Worm (Caenorhabditis elegans) whole organism, late embryonic: Measurements from ENCODE around the gene dmsr-1.
"Not testable (repeated sequence)": the region's sequence is repeated elsewhere in the genome, so short reads cannot be mapped to it uniquely, and the experiment has no call there.

Experiments used
- K09A11.1 ChIP-seq: sonication (generic microtip); optimal IDR thresholded peaks from 2 replicates; lab custom pipeline; 2017; ENCODE audit warnings: antibody characterized with exemption, mild to moderate bottlenecking, missing genetic modification characterization, missing compliant biosample characterization; ENCODE audit not compliant: insufficient read depth
- T23F11.4 ChIP-seq: fragments of 200-800 bp; sonication (Bioruptor generic); optimal IDR thresholded peaks from 2 replicates; lab custom pipeline; 2018; ENCODE audit warnings: mild to moderate bottlenecking, missing genetic modification characterization, missing compliant biosample characterization
- Y22D7AL.16 ChIP-seq: sonication (generic microtip); optimal IDR thresholded peaks from 2 replicates; lab custom pipeline; 2016; ENCODE audit warnings: missing genetic modification characterization, missing compliant biosample characterization
- ahr-1 ChIP-seq: sonication (generic microtip); optimal IDR thresholded peaks from 2 replicates; lab custom pipeline; 2016; ENCODE audit warnings: missing genetic modification characterization, missing compliant biosample characterization
- ama-1 ChIP-seq: fragments of 150-350 bp; optimal IDR thresholded peaks from 2 replicates; lab custom pipeline; 2014
- ceh-18 ChIP-seq: sonication (generic microtip); optimal IDR thresholded peaks from 2 replicates; lab custom pipeline; 2016; ENCODE audit warnings: missing genetic modification characterization, missing compliant biosample characterization
- ceh-24 ChIP-seq: sonication (generic microtip); optimal IDR thresholded peaks from 2 replicates; lab custom pipeline; 2016; ENCODE audit warnings: mild to moderate bottlenecking, missing genetic modification characterization, missing compliant biosample characterization
- ceh-30 ChIP-seq: fragments of 150-350 bp; optimal IDR thresholded peaks from 2 replicates; lab custom pipeline; 2014; ENCODE audit warnings: missing biosample characterization, missing genetic modification characterization
- ceh-45 ChIP-seq: fragments of 200-800 bp; sonication (Bioruptor generic); IDR thresholded peaks from 2 replicates; pipeline ENCODE4 v1.3.6; 2022; ENCODE audit warnings: missing genetic modification reagents, missing genetic modification characterization, missing compliant biosample characterization
- ceh-48 ChIP-seq: sonication (generic microtip); optimal IDR thresholded peaks from 2 replicates; lab custom pipeline; 2016; ENCODE audit warnings: missing genetic modification characterization, inconsistent platforms, missing compliant biosample characterization
- ceh-6 ChIP-seq: fragments of 200-800 bp; sonication (Bioruptor generic); optimal IDR thresholded peaks from 2 replicates; lab custom pipeline; 2018; ENCODE audit warnings: mild to moderate bottlenecking, missing genetic modification characterization, missing compliant biosample characterization
- ceh-9 ChIP-seq: sonication (generic microtip); optimal IDR thresholded peaks from 2 replicates; lab custom pipeline; 2016; ENCODE audit warnings: mild to moderate bottlenecking, missing genetic modification characterization, inconsistent platforms, missing compliant biosample characterization
- che-1 ChIP-seq: sonication (generic microtip); optimal IDR thresholded peaks from 2 replicates; lab custom pipeline; 2016; ENCODE audit warnings: mild to moderate bottlenecking, missing genetic modification characterization, missing compliant biosample characterization
- elt-4 ChIP-seq: sonication (generic microtip); optimal IDR thresholded peaks from 2 replicates; lab custom pipeline; 2016; ENCODE audit warnings: missing genetic modification characterization, missing compliant biosample characterization
- ets-4 ChIP-seq: sonication (generic microtip); optimal IDR thresholded peaks from 2 replicates; lab custom pipeline; 2016; ENCODE audit warnings: missing genetic modification characterization, missing compliant biosample characterization
- eyg-1 ChIP-seq: sonication (generic microtip); optimal IDR thresholded peaks from 2 replicates; lab custom pipeline; 2016; ENCODE audit warnings: missing genotype, missing genetic modification characterization, missing compliant biosample characterization
- fkh-6 ChIP-seq: sonication (generic microtip); optimal IDR thresholded peaks from 2 replicates; lab custom pipeline; 2016; ENCODE audit warnings: missing genetic modification characterization, missing compliant biosample characterization
- hlh-15 ChIP-seq: sonication (generic microtip); optimal IDR thresholded peaks from 2 replicates; lab custom pipeline; 2016; ENCODE audit warnings: missing genetic modification characterization, missing compliant biosample characterization
- hlh-30 ChIP-seq: sonication (generic microtip); optimal IDR thresholded peaks from 2 replicates; lab custom pipeline; 2017; ENCODE audit warnings: antibody characterized with exemption, missing genetic modification characterization, missing compliant biosample characterization; ENCODE audit not compliant: insufficient read depth
- lim-6 ChIP-seq: sonication (generic microtip); optimal IDR thresholded peaks from 2 replicates; lab custom pipeline; 2016; ENCODE audit warnings: missing genetic modification characterization, missing compliant biosample characterization
- madf-2 ChIP-seq: sonication (generic microtip); optimal IDR thresholded peaks from 2 replicates; lab custom pipeline; 2017; ENCODE audit warnings: missing genetic modification characterization, missing compliant biosample characterization
- mec-3 ChIP-seq: sonication (generic microtip); optimal IDR thresholded peaks from 2 replicates; lab custom pipeline; 2016; ENCODE audit warnings: borderline replicate concordance, missing genetic modification characterization, missing compliant biosample characterization
- nhr-232 ChIP-seq: sonication (generic microtip); optimal IDR thresholded peaks from 2 replicates; lab custom pipeline; 2016; ENCODE audit warnings: missing genetic modification characterization, missing compliant biosample characterization
- npax-4 ChIP-seq: sonication (generic microtip); optimal IDR thresholded peaks from 2 replicates; lab custom pipeline; 2016; ENCODE audit warnings: missing genetic modification characterization, missing compliant biosample characterization
- pag-3 ChIP-seq: sonication (generic microtip); optimal IDR thresholded peaks from 2 replicates; lab custom pipeline; 2016; ENCODE audit warnings: missing compliant biosample characterization, missing genetic modification characterization, borderline replicate concordance
- pat-9 ChIP-seq: fragments of 200-800 bp; sonication (Bioruptor generic); optimal IDR thresholded peaks from 2 replicates; lab custom pipeline; 2018; ENCODE audit warnings: mild to moderate bottlenecking, missing genetic modification characterization, moderate library complexity, missing compliant biosample characterization
- pax-1 ChIP-seq: fragments of 150-350 bp; optimal IDR thresholded peaks from 2 replicates; lab custom pipeline; 2014; ENCODE audit warnings: missing biosample characterization, missing genetic modification characterization
- pha-4 ChIP-seq: fragments of 150-350 bp; optimal IDR thresholded peaks from 2 replicates; lab custom pipeline; 2018; ENCODE audit warnings: missing biosample characterization, missing genetic modification reagents, missing genetic modification characterization
- pros-1 ChIP-seq: fragments of 150-350 bp; optimal IDR thresholded peaks from 2 replicates; lab custom pipeline; 2014; ENCODE audit warnings: missing biosample characterization, missing genetic modification reagents, missing genetic modification characterization
- sdc-2 ChIP-seq: sonication (generic microtip); optimal IDR thresholded peaks from 2 replicates; lab custom pipeline; 2016; ENCODE audit warnings: missing genotype, missing genetic modification characterization, missing compliant biosample characterization
- sox-4 ChIP-seq: sonication (generic microtip); optimal IDR thresholded peaks from 2 replicates; lab custom pipeline; 2017; ENCODE audit warnings: mild to moderate bottlenecking, missing genetic modification characterization, inconsistent platforms, missing compliant biosample characterization
- tbx-7 ChIP-seq: sonication (generic microtip); optimal IDR thresholded peaks from 2 replicates; lab custom pipeline; 2016; ENCODE audit warnings: missing genotype, missing genetic modification characterization, missing compliant biosample characterization
- ttx-3 ChIP-seq: sonication (generic microtip); optimal IDR thresholded peaks from 2 replicates; lab custom pipeline; 2016; ENCODE audit warnings: missing genetic modification reagents, missing genetic modification characterization, missing compliant biosample characterization
- unc-3 ChIP-seq, 2 experiments: fragments of 200-800 bp in 1 of 2; sonication (Bioruptor generic) in 1 of 2; sonication (generic microtip) in 1 of 2; conservative IDR thresholded peaks in 1 of 2; optimal IDR thresholded peaks in 1 of 2; 2 replicates each; pipeline versions ENCODE4 v1.3.6 to Lab custom; 2016 to 2022; ENCODE audit warnings: missing compliant biosample characterization in 2 of 2, missing genetic modification characterization in 2 of 2, missing genetic modification reagents in 1 of 2
- unc-55 ChIP-seq: sonication (generic microtip); optimal IDR thresholded peaks from 2 replicates; lab custom pipeline; 2017; ENCODE audit warnings: missing biosample characterization, missing genetic modification reagents, missing genetic modification characterization
- unc-86 ChIP-seq: sonication (generic microtip); optimal IDR thresholded peaks from 2 replicates; lab custom pipeline; 2016; ENCODE audit warnings: missing genetic modification characterization, missing compliant biosample characterization

The dmsr-1 gene

DNA sequence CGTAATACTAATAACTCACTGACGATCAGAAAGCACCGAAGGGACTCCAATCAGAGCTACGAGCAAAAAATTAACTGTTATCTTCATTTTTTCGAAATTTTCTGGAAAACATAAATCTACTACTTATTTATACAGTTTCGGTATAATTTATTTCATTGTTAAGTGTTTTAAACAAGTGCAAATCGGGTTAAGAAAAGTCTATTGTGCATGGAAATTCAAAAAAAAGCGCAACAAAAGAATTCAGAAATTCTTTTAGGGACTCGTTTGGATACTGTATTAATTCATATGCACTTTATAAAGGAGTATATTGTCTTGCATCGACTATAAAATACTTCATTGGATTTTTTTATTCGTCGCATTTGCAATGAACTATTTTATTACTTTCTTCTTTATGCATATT is 33.6 kb downstream of the dmsr-1 start, which contains the start of the genes nas-20 and nas-21:
nas-20 (minus strand) TSS at position 101 of the 400 bp plus-strand sequence.
nas-21 (plus strand) TSS at position 356 of the 400 bp plus-strand sequence.
- TF ChIP-seq unc-86 (tag; lab: Kevin White, UChicago): no peak
- TF ChIP-seq Y22D7AL.16 (tag; lab: Kevin White, UChicago): no peak
- no peak for TF ChIP-seq madf-2
- no peak for TF ChIP-seq pha-4 (tag; lab: Kevin White, UChicago)
- TF ChIP-seq ceh-30 (tag; lab: Kevin White, UChicago): no peak
- TF ChIP-seq ama-1 (lab: Kevin White, UChicago): no peak
- no peak for TF ChIP-seq pros-1 (tag; lab: Kevin White, UChicago)
- no peak for TF ChIP-seq hlh-15 (tag; lab: Kevin White, UChicago)
- no peak for TF ChIP-seq pag-3
- TF ChIP-seq, all 69 proteins: peak for 0

DNA sequence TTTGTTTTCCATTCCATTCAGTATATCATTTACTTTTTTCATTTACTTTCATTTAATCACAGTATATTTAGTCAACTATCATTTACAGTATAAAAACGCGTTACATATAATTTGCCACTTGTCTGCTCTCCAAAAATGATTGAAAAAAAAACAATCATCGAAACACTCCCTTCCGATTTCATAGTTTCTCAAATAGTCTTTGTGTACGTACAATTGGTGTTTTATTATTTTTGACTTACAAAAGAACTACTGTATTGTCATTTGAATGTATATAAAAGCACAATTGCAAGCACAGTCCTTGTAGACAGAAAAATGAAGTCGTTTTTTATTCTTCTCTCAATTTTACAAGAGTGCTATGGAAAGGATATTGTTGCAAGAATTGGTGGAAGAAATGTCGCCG is 35.8 kb downstream of the dmsr-1 start, which contains the start of gene nas-22:
nas-22 (plus strand) TSS at position 301 of the 400 bp plus-strand sequence.
- no peak for TF ChIP-seq mec-3 (tag; lab: Kevin White, UChicago)
- no peak for TF ChIP-seq elt-4 (tag; lab: Kevin White, UChicago)
- no peak for TF ChIP-seq madf-2
- no peak for TF ChIP-seq ceh-48 (tag; lab: Kevin White, UChicago)
- no peak for TF ChIP-seq ceh-24
- no peak for TF ChIP-seq fkh-6 (tag; lab: Kevin White, UChicago)
- no peak for TF ChIP-seq nhr-232 (tag; lab: Kevin White, UChicago)
- TF ChIP-seq pat-9 (tag; lab: Kevin White, UChicago): no peak
- TF ChIP-seq K09A11.1: no peak
- no peak for TF ChIP-seq ceh-18

DNA sequence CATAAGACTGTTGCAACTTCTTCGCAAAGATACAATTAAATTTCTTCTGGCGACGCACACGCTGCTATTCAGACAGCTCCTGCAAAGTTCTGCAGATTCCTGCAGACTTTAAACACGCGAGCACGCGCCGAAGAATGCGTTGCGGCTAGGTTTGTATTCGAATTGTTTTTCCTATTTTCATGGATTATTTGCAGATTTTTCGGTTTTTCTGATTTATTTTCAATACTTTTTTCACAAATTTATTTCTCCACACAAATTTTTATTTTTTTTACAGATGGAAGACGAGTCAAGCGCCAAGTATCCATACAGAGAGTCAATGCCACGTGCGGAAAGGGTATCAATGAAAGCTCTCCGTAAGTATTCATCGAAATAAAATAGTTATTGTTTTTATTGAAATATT is 37.1 kb downstream of the dmsr-1 start, which contains the start of gene T11F9.7:
T11F9.7 (plus strand) TSS at position 301 of the 400 bp plus-strand sequence.
- not testable (repeated sequence) for TF ChIP-seq ceh-24; sdc-2 (tag; lab: Kevin White, UChicago); npax-4 (tag; lab: Kevin White, UChicago)

DNA sequence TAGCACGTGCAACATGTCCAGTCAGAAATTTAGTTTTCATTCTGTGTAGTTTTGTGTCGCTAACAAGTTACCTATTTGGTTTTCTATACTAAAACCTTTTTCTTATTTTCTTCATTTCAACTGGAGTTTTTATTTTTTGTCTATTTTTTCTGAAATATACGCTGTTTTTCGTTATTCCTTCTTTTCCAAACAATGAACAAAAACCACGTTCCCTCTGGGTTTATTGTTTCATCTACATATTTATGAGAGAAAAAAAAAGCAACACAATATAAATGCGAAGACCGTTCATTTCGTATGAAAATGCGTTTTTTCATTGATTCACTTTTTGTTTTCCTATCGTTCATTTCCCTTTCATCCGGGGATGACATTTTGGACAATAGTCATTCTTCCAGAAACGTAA is 40.8 kb downstream of the dmsr-1 start, which contains the start of gene T11F9.22:
T11F9.22 (plus strand) TSS at position 301 of the 400 bp plus-strand sequence.
- TF ChIP-seq che-1 (tag; lab: Kevin White, UChicago) (no peak), ahr-1 (no peak), ceh-9 (tag; lab: Kevin White, UChicago) (no peak), ceh-45 (GFP tag; lab: Robert Waterston, UW) (no peak), unc-55 (GFP tag; lab: Kevin White, UChicago) (no peak), ceh-24 (no peak), T23F11.4 (GFP tag; lab: Kevin White, UChicago) (no peak), eyg-1 (tag; lab: Kevin White, UChicago) (no peak), ets-4 (no peak), tbx-7 (tag; lab: Kevin White, UChicago) (no peak), unc-3 (GFP tag; conservative IDR thresholded peaks at IDR 0.05; lab: Robert Waterston, UW) (no peak), unc-3 (tag; optimal IDR thresholded peaks at IDR 0.05; lab: Kevin White, UChicago) (no peak), K09A11.1 (no peak), ceh-6 (no peak), pax-1 (tag; lab: Kevin White, UChicago) (no peak), ceh-30 (tag; lab: Kevin White, UChicago) (no peak), sox-4 (tag; lab: Kevin White, UChicago) (no peak), lim-6 (tag; lab: Kevin White, UChicago) (no peak), ttx-3 (tag; lab: Kevin White, UChicago) (no peak), hlh-30 (tag; lab: Kevin White, UChicago) (no peak)
